Fruit fly (Drosophila melanogaster): Measurements from ENCODE around the gene CG3309.

CG3309 gene

dm6 chrX:5322459-5322883 is 6.7 kb downstream of the CG3309 start, which contains the start of gene Rnp4F (continued):
- TF ChIP-seq CG7368 (GFP tag; optimal IDR thresholded peaks at IDR 0.05) (peak; percentile 23), CG6276 (GFP tag; optimal IDR thresholded peaks at IDR 0.05) (no peak), Hr4 (GFP tag; optimal IDR thresholded peaks at IDR 0.05) (no peak), CG6792 (GFP tag; optimal IDR thresholded peaks at IDR 0.05) (peak; percentile 61), dac (GFP tag; optimal IDR thresholded peaks at IDR 0.05) (peak; percentile 72), CG6163 (GFP tag; IDR thresholded peaks at IDR 0.05) (no peak; the same call in 1 of the 3 replicates), net (GFP tag; optimal IDR thresholded peaks at IDR 0.05) (peak; percentile 79), OdsH (GFP tag; optimal IDR thresholded peaks at IDR 0.05) (peak; percentile 77), Sox102F (GFP tag; optimal IDR thresholded peaks at IDR 0.05) (no peak), CG31627 (GFP tag; optimal IDR thresholded peaks at IDR 0.05) (peak; percentile 83), CG34406 (GFP tag; optimal IDR thresholded peaks at IDR 0.05) (peak; percentile 55), Eip75B (GFP tag; optimal IDR thresholded peaks at IDR 0.05) (no peak), Lpt (GFP tag; optimal IDR thresholded peaks at IDR 0.05) (peak; percentile 72), CG8319 (GFP tag; optimal IDR thresholded peaks at IDR 0.05) (peak; percentile 41), topi (GFP tag; optimal IDR thresholded peaks at IDR 0.05) (peak; percentile 16), ss (GFP tag; optimal IDR thresholded peaks at IDR 0.05) (peak in 1 of 2 experiments; percentile 59), fkh (GFP tag; optimal IDR thresholded peaks at IDR 0.05) (no peak), CG10669 (GFP tag; optimal IDR thresholded peaks at IDR 0.05) (peak; percentile 52)

- TF ChIP-seq CG3032 (tag; optimal IDR thresholded peaks at IDR 0.05) (peak; percentile 48), CG31627 (GFP tag; optimal IDR thresholded peaks at IDR 0.05) (no peak), CG1621 (tag; optimal IDR thresholded peaks at IDR 0.05) (peak; percentile 10), Eip78C (GFP tag) (peak; percentile 34)
Observed at dm6 chrX:5317170-5317569, 12.0 kb downstream of the CG3309 start, which contains the start of the genes CG15930 and Sas10. TSS of gene CG15930 (minus strand) at chrX:5317295. TSS of gene Sas10 (plus strand) at chrX:5317409.

- no peak for TF ChIP-seq CG1621 (tag; optimal IDR thresholded peaks at IDR 0.05)
- TF ChIP-seq fkh (GFP tag; optimal IDR thresholded peaks at IDR 0.05) = no peak
- no peak for TF ChIP-seq CG11762 (GFP tag; optimal IDR thresholded peaks at IDR 0.05; ENCODE audit: insufficient read depth)
- no peak for TF ChIP-seq Eip93F (GFP tag; optimal IDR thresholded peaks at IDR 0.05)
- no peak for TF ChIP-seq Hr4 (GFP tag; optimal IDR thresholded peaks at IDR 0.05)
- TF ChIP-seq CG3919 (GFP tag; optimal IDR thresholded peaks at IDR 0.05) = no peak
- TF ChIP-seq CG34406 (GFP tag; optimal IDR thresholded peaks at IDR 0.05) = no peak
- TF ChIP-seq dac (GFP tag; optimal IDR thresholded peaks at IDR 0.05) = no peak
- no peak for TF ChIP-seq CG7368 (GFP tag; optimal IDR thresholded peaks at IDR 0.05)
- TF ChIP-seq esn (GFP tag; optimal IDR thresholded peaks at IDR 0.05) = no peak
- no peak for TF ChIP-seq achi (GFP tag; optimal IDR thresholded peaks at IDR 0.05)
- TF ChIP-seq fd59A (GFP tag; optimal IDR thresholded peaks at IDR 0.05) = no peak
- TF ChIP-seq CG11902 (GFP tag; optimal IDR thresholded peaks at IDR 0.05) = no peak
- no peak for TF ChIP-seq CG3032 (tag; optimal IDR thresholded peaks at IDR 0.05)
- TF ChIP-seq lz (GFP tag; optimal IDR thresholded peaks at IDR 0.05) = no peak
- no peak for TF ChIP-seq topi (GFP tag; optimal IDR thresholded peaks at IDR 0.05)
- TF ChIP-seq vri (GFP tag; optimal IDR thresholded peaks at IDR 0.05) = no peak
- no peak for TF ChIP-seq Met (GFP tag; optimal IDR thresholded peaks at IDR 0.05)
Observed at dm6 chrX:5312958-5313357, 16.2 kb downstream of the CG3309 start, which contains the start of gene CG4198. TSS of gene CG4198 (plus strand) at chrX:5313258.

- TF ChIP-seq CG6792 (GFP tag; optimal IDR thresholded peaks at IDR 0.05) (peak; percentile 10), Smox (GFP tag; optimal IDR thresholded peaks at IDR 0.05) (no peak), CG6163 (GFP tag; IDR thresholded peaks at IDR 0.05) (peak; percentile 67), esn (GFP tag; optimal IDR thresholded peaks at IDR 0.05) (peak; percentile 29), Hr4 (GFP tag; optimal IDR thresholded peaks at IDR 0.05) (no peak), Ets96B (tag; optimal IDR thresholded peaks at IDR 0.05) (peak; percentile 21), spab (GFP tag; optimal IDR thresholded peaks at IDR 0.05) (no peak), cyc (GFP tag; optimal IDR thresholded peaks at IDR 0.05) (peak; percentile 22), CG6854 (GFP tag; optimal IDR thresholded peaks at IDR 0.05) (peak; percentile 13), topi (GFP tag; optimal IDR thresholded peaks at IDR 0.05) (no peak), CG11294 (GFP tag; IDR thresholded peaks at IDR 0.05) (peak; percentile 22; the same call in 1 of the 2 replicates), net (GFP tag; optimal IDR thresholded peaks at IDR 0.05) (no peak), Eip78C (GFP tag) (peak; percentile 48), CG3919 (GFP tag; optimal IDR thresholded peaks at IDR 0.05) (peak; percentile 59), fd85E (GFP tag; optimal IDR thresholded peaks at IDR 0.05) (no peak), CG3032 (tag; optimal IDR thresholded peaks at IDR 0.05) (peak; percentile 95), fd59A (GFP tag; optimal IDR thresholded peaks at IDR 0.05) (peak; percentile 12), eg (GFP tag; IDR thresholded peaks at IDR 0.05) (peak; percentile 77), CG1621 (tag; optimal IDR thresholded peaks at IDR 0.05) (peak; percentile 50), CG8119 (GFP tag; IDR thresholded peaks at IDR 0.05) (peak; percentile 36; the same call in 1 of the 3 replicates), Gug (GFP tag; IDR thresholded peaks at IDR 0.05) (no peak), salr (GFP tag; optimal IDR thresholded peaks at IDR 0.05) (peak in 1 of 2 experiments; percentile 29)
Observed at dm6 chrX:5311838-5312339, 17.3 kb downstream of the CG3309 start, which contains the start of the genes TrxT and dhd. TSS of gene TrxT (minus strand) at chrX:5311888. TSS of gene dhd (plus strand) at chrX:5312171.

All from whole organism, prepupa.